Worm (Caenorhabditis elegans): ENCODE data around the gene F17C11.11.

F17C11.11 gene

ce11 chrV:10958322-10958900 lies 19.8 kb upstream of the F17C11.11 start, which contains the start of gene pigt-1:
Gene pigt-1, minus strand, starts transcription at chrV:10958821.
- TF ChIP-seq nhr-2 (tag; optimal IDR thresholded peaks at IDR 0.05) (no peak), sptf-1 (tag; optimal IDR thresholded peaks at IDR 0.05) (no peak), ztf-11 (tag; optimal IDR thresholded peaks at IDR 0.05) (no peak), lsy-2 (tag; optimal IDR thresholded peaks at IDR 0.05) (no peak), M03D4.4 (tag; optimal IDR thresholded peaks at IDR 0.05) (no peak), ceh-83 (GFP tag; optimal IDR thresholded peaks at IDR 0.05) (no peak)

ce11 chrV:10955681-10956476 lies 17.3 kb upstream of the F17C11.11 start, which contains the start of gene F17C11.13:
Gene F17C11.13, plus strand, starts transcription at chrV:10955923.
- TF ChIP-seq mls-2 (tag; optimal IDR thresholded peaks at IDR 0.05): no peak
- TF ChIP-seq lsy-2 (tag; optimal IDR thresholded peaks at IDR 0.05): no peak
- TF ChIP-seq elt-1 (tag; optimal IDR thresholded peaks at IDR 0.05; ENCODE audit: borderline replicate concordance, insufficient read depth): no peak
- no peak for TF ChIP-seq nhr-2 (tag; optimal IDR thresholded peaks at IDR 0.05)
- no peak for TF ChIP-seq hlh-1 (tag; optimal IDR thresholded peaks at IDR 0.05)
- no peak for TF ChIP-seq ztf-11 (tag; optimal IDR thresholded peaks at IDR 0.05)

- TF ChIP-seq unc-39 (tag; optimal IDR thresholded peaks at IDR 0.05) (no peak), snpc-4 (tag; optimal IDR thresholded peaks at IDR 0.05) (no peak), mls-2 (tag; optimal IDR thresholded peaks at IDR 0.05) (no peak), bed-3 (GFP tag; optimal IDR thresholded peaks at IDR 0.05) (no peak), pha-4 (tag; optimal IDR thresholded peaks at IDR 0.05) (no peak), zip-8 (tag; optimal IDR thresholded peaks at IDR 0.05) (no peak), drap-1 (GFP tag; optimal IDR thresholded peaks at IDR 0.05) (no peak), hlh-1 (tag; optimal IDR thresholded peaks at IDR 0.05) (no peak), nhr-237 (tag; optimal IDR thresholded peaks at IDR 0.05) (no peak), ceh-39 (tag; optimal IDR thresholded peaks at IDR 0.05) (no peak), elt-3 (tag; optimal IDR thresholded peaks at IDR 0.05) (no peak), nhr-12 (tag; optimal IDR thresholded peaks at IDR 0.05) (no peak)
Measured at ce11 chrV:10954832-10955231, 16.2 kb upstream of the F17C11.11 start, which contains the start of gene F17C11.6. Gene F17C11.6, plus strand, starts transcription at chrV:10955121.

ce11 chrV:10954334-10954733 lies 15.7 kb upstream of the F17C11.11 start, which contains the start of gene clec-221:
Gene clec-221, minus strand, starts transcription at chrV:10954434.
- no peak for TF ChIP-seq ham-2 (GFP tag; optimal IDR thresholded peaks at IDR 0.05)
- TF ChIP-seq ceh-39 (tag; optimal IDR thresholded peaks at IDR 0.05): no peak
- no peak for TF ChIP-seq ztf-11 (tag; optimal IDR thresholded peaks at IDR 0.05)
- TF ChIP-seq lin-13 (tag; optimal IDR thresholded peaks at IDR 0.05): no peak
- TF ChIP-seq pha-4 (tag; optimal IDR thresholded peaks at IDR 0.05): no peak
- TF ChIP-seq ces-1 (GFP tag; optimal IDR thresholded peaks at IDR 0.05): no peak
- TF ChIP-seq drap-1 (GFP tag; optimal IDR thresholded peaks at IDR 0.05): no peak
- TF ChIP-seq snpc-4 (tag; optimal IDR thresholded peaks at IDR 0.05): no peak

- no peak for TF ChIP-seq mep-1 (tag; optimal IDR thresholded peaks at IDR 0.05)
- TF ChIP-seq nhr-237 (tag; optimal IDR thresholded peaks at IDR 0.05): no peak
- TF ChIP-seq bed-3 (GFP tag; optimal IDR thresholded peaks at IDR 0.05): no peak
- TF ChIP-seq nhr-12 (tag; optimal IDR thresholded peaks at IDR 0.05): no peak
Measured at ce11 chrV:10953471-10954155, 15.0 kb upstream of the F17C11.11 start.

ce11 chrV:10951655-10952278 lies 13.2 kb upstream of the F17C11.11 start, which contains the start of gene F17C11.4:
Gene F17C11.4, plus strand, starts transcription at chrV:10951860.
- no peak for TF ChIP-seq mls-2 (tag; optimal IDR thresholded peaks at IDR 0.05)
- TF ChIP-seq nhr-28 (tag; optimal IDR thresholded peaks at IDR 0.05): no peak
- TF ChIP-seq ces-1 (GFP tag; optimal IDR thresholded peaks at IDR 0.05): peak; percentile 6
- no peak for TF ChIP-seq zip-8 (tag; optimal IDR thresholded peaks at IDR 0.05)
- TF ChIP-seq mep-1 (tag; optimal IDR thresholded peaks at IDR 0.05): no peak
- no peak for TF ChIP-seq elt-3 (tag; optimal IDR thresholded peaks at IDR 0.05)
- no peak for TF ChIP-seq mab-5 (tag; optimal IDR thresholded peaks at IDR 0.05)
- peak; percentile 14 for TF ChIP-seq unc-120 (tag; optimal IDR thresholded peaks at IDR 0.05; ENCODE audit: poor library complexity, severe bottlenecking)
- no peak for TF ChIP-seq lin-32 (GFP tag; optimal IDR thresholded peaks at IDR 0.05)

All from whole organism, mixed stage, embryonic.